Fruit fly (Drosophila melanogaster) whole organism, embryonic: Measurements from ENCODE around the gene PRL-1.

Source experiments
- Abd-B ChIP-seq: fragments of 200-800 bp; sonication (Bioruptor generic); optimal IDR thresholded peaks from 2 replicates; lab custom pipeline; 2018; ENCODE audit warnings: missing biosample characterization, mild to moderate bottlenecking, missing genetic modification characterization, moderate library complexity
- Bgb ChIP-seq: fragments of 200-800 bp; sonication (Bioruptor generic); IDR thresholded peaks from 2 replicates; pipeline ENCODE4 v1.3.6; 2022; ENCODE audit warnings: missing biosample characterization, missing genetic modification characterization; ENCODE audit not compliant: partially characterized antibody
- Blimp-1 ChIP-seq: fragments of 200-800 bp; sonication (Bioruptor generic); optimal IDR thresholded peaks from 3 replicates; lab custom pipeline; 2018; ENCODE audit warnings: missing biosample characterization, missing genetic modification characterization, mild to moderate bottlenecking, moderate library complexity, missing genetic modification reagents
- CG10209 ChIP-seq: fragments of 200-800 bp; sonication (Bioruptor generic); optimal IDR thresholded peaks from 3 replicates; lab custom pipeline; 2017; ENCODE audit warnings: missing biosample characterization, mild to moderate bottlenecking, missing genetic modification characterization, missing genetic modification reagents
- CG10274 ChIP-seq: fragments of 200-800 bp; sonication (Bioruptor generic); optimal IDR thresholded peaks from 3 replicates; lab custom pipeline; 2017; ENCODE audit warnings: missing biosample characterization, mild to moderate bottlenecking, missing genetic modification characterization
- CG10431 ChIP-seq: fragments of 200-800 bp; sonication (Bioruptor generic); optimal IDR thresholded peaks from 3 replicates; lab custom pipeline; 2018; ENCODE audit warnings: missing biosample characterization, mild to moderate bottlenecking, missing genetic modification characterization
- CG10543 ChIP-seq: fragments of 200-800 bp; sonication (Bioruptor generic); optimal IDR thresholded peaks from 3 replicates; lab custom pipeline; 2017; ENCODE audit warnings: missing biosample characterization, mild to moderate bottlenecking, missing genetic modification characterization, moderate library complexity
- CG11398 ChIP-seq: fragments of 200-800 bp; sonication (Bioruptor generic); optimal IDR thresholded peaks from 2 replicates; lab custom pipeline; 2016; ENCODE audit warnings: missing biosample characterization, missing genetic modification characterization
- CG11696 ChIP-seq: fragments of 200-800 bp; sonication (Bioruptor generic); IDR thresholded peaks from 2 replicates; pipeline ENCODE4 v1.3.6; 2022; ENCODE audit warnings: missing biosample characterization, missing genetic modification characterization
- CG12299 ChIP-seq: fragments of 200-800 bp; sonication (Bioruptor generic); optimal IDR thresholded peaks from 2 replicates; lab custom pipeline; 2018; ENCODE audit warnings: missing biosample characterization, mild to moderate bottlenecking, missing genetic modification characterization
- CG12391 ChIP-seq: fragments of 200-800 bp; sonication (Bioruptor generic); optimal IDR thresholded peaks from 3 replicates; lab custom pipeline; 2018; ENCODE audit warnings: missing biosample characterization, mild to moderate bottlenecking, missing genetic modification characterization, moderate library complexity
- CG13287 ChIP-seq: fragments of 200-800 bp; sonication (Bioruptor generic); IDR thresholded peaks from 2 replicates; pipeline ENCODE4 v1.3.6; 2022; ENCODE audit warnings: missing biosample characterization, missing genetic modification characterization; ENCODE audit not compliant: partially characterized antibody
- CG14014 ChIP-seq: fragments of 200-800 bp; sonication (Bioruptor generic); IDR thresholded peaks from 2 replicates; pipeline ENCODE4 v1.3.6; 2022; ENCODE audit warnings: missing biosample characterization, missing genetic modification characterization
- CG14860 ChIP-seq: fragments of 200-800 bp; sonication (Bioruptor generic); IDR thresholded peaks from 3 replicates; pipeline ENCODE4 v1.3.6; 2022; ENCODE audit warnings: missing biosample characterization, missing genetic modification characterization; ENCODE audit not compliant: partially characterized antibody
- CG15073 ChIP-seq: fragments of 200-800 bp; sonication (Bioruptor generic); optimal IDR thresholded peaks from 2 replicates; lab custom pipeline; 2016; ENCODE audit warnings: missing biosample characterization, missing genetic modification characterization
- CG17361 ChIP-seq: fragments of 200-800 bp; sonication (Bioruptor generic); IDR thresholded peaks from 3 replicates; pipeline ENCODE4 v1.3.6; 2022; ENCODE audit warnings: missing biosample characterization, missing genetic modification characterization
- CG17385 ChIP-seq: fragments of 200-800 bp; sonication (Bioruptor generic); optimal IDR thresholded peaks from 3 replicates; lab custom pipeline; 2018; ENCODE audit warnings: missing biosample characterization, mild to moderate bottlenecking, missing genetic modification characterization
- CG17829 ChIP-seq: fragments of 200-800 bp; optimal IDR thresholded peaks from 2 replicates; lab custom pipeline; 2019; ENCODE audit warnings: missing biosample characterization, mild to moderate bottlenecking, missing genetic modification characterization, moderate library complexity
- CG33557 ChIP-seq: fragments of 200-800 bp; sonication (Bioruptor generic); optimal IDR thresholded peaks from 2 replicates; lab custom pipeline; 2019; ENCODE audit warnings: missing biosample characterization, mild to moderate bottlenecking, missing genetic modification characterization, moderate library complexity
- CG3838 ChIP-seq: fragments of 200-800 bp; sonication (Bioruptor generic); optimal IDR thresholded peaks from 3 replicates; lab custom pipeline; 2016; ENCODE audit warnings: missing biosample characterization, missing genetic modification characterization
- CG4854 ChIP-seq: fragments of 200-800 bp; sonication (Bioruptor generic); optimal IDR thresholded peaks from 2 replicates; lab custom pipeline; 2016; ENCODE audit warnings: missing biosample characterization, missing genetic modification characterization, inconsistent platforms
- CG6765 ChIP-seq: fragments of 200-800 bp; sonication (Bioruptor generic); optimal IDR thresholded peaks from 3 replicates; lab custom pipeline; 2017; ENCODE audit warnings: missing biosample characterization, mild to moderate bottlenecking, missing genetic modification characterization
- CG8281 ChIP-seq: fragments of 200-800 bp; sonication (Bioruptor generic); optimal IDR thresholded peaks from 2 replicates; lab custom pipeline; 2018; ENCODE audit warnings: missing biosample characterization, mild to moderate bottlenecking, missing genetic modification characterization, moderate library complexity
- CHES-1-like ChIP-seq: fragments of 200-800 bp; sonication (Bioruptor generic); optimal IDR thresholded peaks from 2 replicates; lab custom pipeline; 2016; ENCODE audit warnings: missing biosample characterization, missing genetic modification characterization
- Dbx ChIP-seq: fragments of 200-800 bp; sonication (Bioruptor generic); IDR thresholded peaks from 3 replicates; pipeline ENCODE4 v1.3.6; 2022; ENCODE audit warnings: missing biosample characterization, missing genetic modification characterization
- Dip3 ChIP-seq: fragments of 200-800 bp; sonication (Bioruptor generic); optimal IDR thresholded peaks from 3 replicates; lab custom pipeline; 2016; ENCODE audit warnings: missing biosample characterization, missing genetic modification characterization
- Dref ChIP-seq: fragments of 200-800 bp; sonication (Bioruptor generic); IDR thresholded peaks from 2 replicates; pipeline ENCODE4 v1.3.6; 2022; ENCODE audit warnings: missing biosample characterization, missing genetic modification characterization
- Lhr ChIP-seq: fragments of 200-800 bp; sonication (Bioruptor generic); optimal IDR thresholded peaks from 3 replicates; lab custom pipeline; 2017; ENCODE audit warnings: mild to moderate bottlenecking, missing biosample characterization, missing genetic modification reagents, missing genetic modification characterization
- MBD-R2 ChIP-seq: fragments of 200-800 bp; sonication (Bioruptor generic); IDR thresholded peaks from 2 replicates; pipeline ENCODE4 v1.3.6; 2022; ENCODE audit warnings: missing biosample characterization, missing genetic modification characterization
- Neu2 ChIP-seq: fragments of 200-800 bp; sonication (Bioruptor generic); optimal IDR thresholded peaks from 3 replicates; lab custom pipeline; 2016; ENCODE audit warnings: missing biosample characterization, missing genetic modification characterization, borderline replicate concordance
- Rx ChIP-seq: fragments of 200-800 bp; sonication (Bioruptor generic); IDR thresholded peaks from 2 replicates; pipeline ENCODE4 v1.3.6; 2022; ENCODE audit warnings: missing biosample characterization, missing genetic modification characterization
- Scr ChIP-seq: fragments of 200-800 bp; sonication (Bioruptor generic); IDR thresholded peaks from 2 replicates; pipeline ENCODE4 v1.3.6; 2022; ENCODE audit warnings: missing biosample characterization, missing genetic modification characterization; ENCODE audit not compliant: partially characterized antibody
- Spps ChIP-seq: fragments of 200-800 bp; sonication (Bioruptor generic); optimal IDR thresholded peaks from 2 replicates; lab custom pipeline; 2018; ENCODE audit warnings: missing biosample characterization, mild to moderate bottlenecking, missing genetic modification characterization
- bbx ChIP-seq: fragments of 200-800 bp; sonication (Bioruptor generic); IDR thresholded peaks from 2 replicates; pipeline ENCODE4 v1.3.6; 2022; ENCODE audit warnings: missing biosample characterization, missing genetic modification characterization; ENCODE audit not compliant: partially characterized antibody
- bigmax ChIP-seq: fragments of 200-800 bp; sonication (Bioruptor generic); optimal IDR thresholded peaks from 2 replicates; lab custom pipeline; 2018; ENCODE audit warnings: missing biosample characterization, mild to moderate bottlenecking, missing genetic modification characterization
- cg ChIP-seq: fragments of 200-800 bp; sonication (Bioruptor generic); optimal IDR thresholded peaks from 3 replicates; lab custom pipeline; 2019; ENCODE audit warnings: missing biosample characterization, mild to moderate bottlenecking, missing genetic modification characterization, moderate library complexity
- dan ChIP-seq: fragments of 200-800 bp; sonication (Bioruptor generic); IDR thresholded peaks from 2 replicates; pipeline ENCODE4 v1.3.6; 2022; ENCODE audit warnings: missing biosample characterization, missing genetic modification characterization
- danr ChIP-seq: fragments of 200-800 bp; sonication (Bioruptor generic); IDR thresholded peaks from 2 replicates; pipeline ENCODE4 v1.3.6; 2022; ENCODE audit warnings: missing biosample characterization, missing genetic modification characterization
- dati ChIP-seq: fragments of 200-800 bp; sonication (Bioruptor generic); IDR thresholded peaks from 2 replicates; pipeline ENCODE4 v1.3.6; 2022; ENCODE audit warnings: missing biosample characterization, missing genetic modification characterization
- dmrt99B ChIP-seq: fragments of 200-800 bp; sonication (Bioruptor generic); optimal IDR thresholded peaks from 2 replicates; lab custom pipeline; 2018; ENCODE audit warnings: missing biosample characterization, mild to moderate bottlenecking, missing genetic modification characterization, moderate library complexity
- eve ChIP-seq, 2 experiments: fragments of >200 bp; optimal IDR thresholded peaks; 2 replicates each; lab custom pipeline; 2017; ENCODE audit warnings: missing biosample characterization in 2 of 2, missing genetic modification characterization in 2 of 2
- exex ChIP-seq: fragments of 200-800 bp; sonication (Bioruptor generic); optimal IDR thresholded peaks from 4 replicates; lab custom pipeline; 2018; ENCODE audit warnings: missing biosample characterization, mild to moderate bottlenecking, missing genetic modification characterization, moderate library complexity
- gro ChIP-seq: fragments of 200-800 bp; sonication (Bioruptor generic); optimal IDR thresholded peaks from 2 replicates; lab custom pipeline; 2016; ENCODE audit warnings: missing biosample characterization, missing genetic modification characterization
- hkb ChIP-seq, 2 experiments: fragments of 200-800 bp in 1 of 2; fragments of >200 bp in 1 of 2; sonication (Bioruptor generic) in 1 of 2; IDR thresholded peaks in 1 of 2; optimal IDR thresholded peaks in 1 of 2; 2 replicates each; pipeline versions ENCODE4 v1.3.6 to Lab custom; 2017 to 2022; ENCODE audit warnings: missing biosample characterization in 1 of 2, missing genetic modification characterization in 1 of 2
- ind ChIP-seq: fragments of 200-800 bp; sonication (Bioruptor generic); optimal IDR thresholded peaks from 3 replicates; lab custom pipeline; 2016; ENCODE audit warnings: missing biosample characterization, missing genetic modification characterization
- lab ChIP-seq: fragments of 200-800 bp; sonication (Bioruptor generic); optimal IDR thresholded peaks from 3 replicates; lab custom pipeline; 2017; ENCODE audit warnings: missing biosample characterization, missing genetic modification characterization, mild to moderate bottlenecking, moderate library complexity, missing genetic modification reagents
- lov ChIP-seq, 2 experiments: fragments of 200-800 bp in 1 of 2; fragments of >200 bp in 1 of 2; sonication (Bioruptor generic) in 1 of 2; IDR thresholded peaks in 1 of 2; optimal IDR thresholded peaks in 1 of 2; 2 replicates in 1 of 2; 3 replicates in 1 of 2; pipeline versions ENCODE4 v1.3.6 to Lab custom; 2017 to 2022; ENCODE audit warnings: missing biosample characterization in 1 of 2, missing genetic modification characterization in 1 of 2
- maf-S ChIP-seq: fragments of 200-800 bp; sonication (Bioruptor generic); optimal IDR thresholded peaks from 2 replicates; lab custom pipeline; 2016; ENCODE audit warnings: missing biosample characterization, missing genetic modification characterization
- onecut ChIP-seq: fragments of 200-800 bp; sonication (Bioruptor generic); IDR thresholded peaks from 2 replicates; pipeline ENCODE4 v1.3.6; 2022; ENCODE audit warnings: missing biosample characterization, missing genetic modification characterization
- sisA ChIP-seq: fragments of 200-800 bp; sonication (Bioruptor generic); IDR thresholded peaks from 2 replicates; pipeline ENCODE4 v1.3.6; 2022; ENCODE audit warnings: missing biosample characterization, missing genetic modification characterization

Gene PRL-1

DNA sequence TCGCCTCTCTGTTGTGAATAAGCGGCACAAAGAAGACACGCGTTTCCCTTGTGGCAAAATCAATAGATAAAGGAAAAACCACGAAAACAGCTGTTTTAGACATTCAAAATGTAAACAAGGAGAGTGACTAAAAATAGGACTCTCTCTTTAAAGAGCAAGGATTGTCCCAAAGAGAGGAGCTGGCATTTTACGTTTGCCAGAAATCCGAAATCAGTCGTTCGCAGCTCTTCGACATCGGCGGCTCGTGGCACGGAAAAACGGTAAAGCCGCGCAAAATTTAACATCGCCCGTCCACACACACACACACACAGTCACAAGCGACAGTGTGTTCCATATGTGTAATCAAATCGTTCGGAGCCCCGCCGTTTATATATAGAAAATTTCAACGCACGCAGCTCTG is 26.1 kb downstream of the PRL-1 start, which contains the start of gene Ca-Ma2d (continued):
- TF ChIP-seq cg (peak; percentile 79), sisA (GFP tag; lab: Robert Waterston, UW) (no peak), CG10274 (GFP tag; lab: Kevin White, UChicago) (no peak), CG17385 (GFP tag; lab: Kevin White, UChicago) (peak; percentile 1), CG17361 (GFP tag; lab: Robert Waterston, UW) (no peak), CG10209 (GFP tag; lab: Kevin White, UChicago) (no peak), CG11398 (GFP tag; lab: Kevin White, UChicago) (no peak), Abd-B (GFP tag; lab: Kevin White, UChicago) (no peak), Neu2 (GFP tag; lab: Kevin White, UChicago) (no peak), ind (no peak), Spps (no peak), CG6765 (GFP tag; lab: Kevin White, UChicago) (no peak), exex (no peak), CHES-1-like (GFP tag; lab: Kevin White, UChicago) (no peak), hkb (optimal IDR thresholded peaks at IDR 0.05; lab: Kevin White, UChicago) (no peak), hkb (GFP tag; IDR thresholded peaks at IDR 0.05; lab: Robert Waterston, UW) (no peak), CG33557 (GFP tag; lab: Kevin White, UChicago) (no peak), CG12299 (peak; percentile 6), dan (GFP tag; lab: Robert Waterston, UW) (no peak), danr (GFP tag; lab: Robert Waterston, UW) (no peak), onecut (peak; percentile 92), Blimp-1 (GFP tag; lab: Kevin White, UChicago) (no peak), maf-S (GFP tag; lab: Kevin White, UChicago) (no peak), CG11696 (GFP tag; lab: Robert Waterston, UW) (no peak), bigmax (no peak), bbx (GFP tag; lab: Robert Waterston, UW) (no peak), lab (peak; percentile 44), CG17829 (tag; lab: Kevin White, UChicago) (no peak), dati (no peak), CG15073 (GFP tag; lab: Kevin White, UChicago) (no peak), lov (optimal IDR thresholded peaks at IDR 0.05; lab: Kevin White, UChicago) (no peak), lov (GFP tag; IDR thresholded peaks at IDR 0.05; lab: Robert Waterston, UW) (no peak), CG12391 (tag; lab: Kevin White, UChicago) (no peak), gro (GFP tag; lab: Kevin White, UChicago) (no peak), Rx (GFP tag; lab: Robert Waterston, UW) (no peak), CG3838 (GFP tag; lab: Kevin White, UChicago) (no peak), Dref (GFP tag; lab: Robert Waterston, UW) (no peak), Lhr (GFP tag; lab: Kevin White, UChicago) (no peak), CG10543 (GFP tag; lab: Kevin White, UChicago) (no peak), CG4854 (GFP tag; lab: Kevin White, UChicago) (no peak), MBD-R2 (GFP tag; lab: Robert Waterston, UW) (no peak), dmrt99B (no peak), Scr (GFP tag; lab: Robert Waterston, UW) (no peak), CG8281 (no peak), CG14860 (GFP tag; lab: Robert Waterston, UW) (no peak), CG10431 (GFP tag; lab: Kevin White, UChicago) (no peak), CG14014 (GFP tag; lab: Robert Waterston, UW) (no peak), Dip3 (no peak), Bgb (GFP tag; lab: Robert Waterston, UW) (no peak), CG13287 (GFP tag; lab: Robert Waterston, UW) (peak; percentile 17; the same call in 1 of the 2 replicates), eve (GFP tag; optimal IDR thresholded peaks at IDR 0.05; lab: Kevin White, UChicago) (no peak), Dbx (0 out of 3 replicates have a peak, but pooled peaks have one; percentile 15)
